Worm (Caenorhabditis elegans) whole organism, L2 larva: ENCODE measurements around the gene sru-27.

Experiments
- nhr-25 ChIP-seq: fragments of 150-350 bp; sonication (generic microtip); optimal IDR thresholded peaks from 3 replicates; lab custom pipeline; 2014; ENCODE audit warnings: missing biosample characterization, missing genetic modification characterization
- nhr-6 ChIP-seq: fragments of 150-350 bp; optimal IDR thresholded peaks from 2 replicates; lab custom pipeline; 2014; ENCODE audit warnings: missing biosample characterization, missing genetic modification characterization

ce11 chrV:1532455-1532854 lies 33.2 kb downstream of the sru-27 start:
- TF ChIP-seq nhr-25 (tag; lab: Kevin White, UChicago) (no peak), nhr-6 (tag; lab: Kevin White, UChicago) (no peak)
